Worm (Caenorhabditis elegans) whole organism, L4 larva: ENCODE data around the gene sec-16A.1.
A peak's percentile ranks its signal among the peaks of the same experiment; 100 is the strongest.

Experiments
- F10B5.3 ChIP-seq: sonication (generic microtip); optimal IDR thresholded peaks from 2 replicates; lab custom pipeline; 2016; ENCODE audit warnings: mild to moderate bottlenecking, missing genetic modification characterization, missing compliant biosample characterization
- F26F4.8 ChIP-seq: fragments of 200-800 bp; sonication (Bioruptor generic); conservative IDR thresholded peaks from 2 replicates; pipeline ENCODE4 v1.3.6; 2022; ENCODE audit warnings: missing genetic modification characterization, missing compliant biosample characterization
- F37D6.2 ChIP-seq: sonication (generic microtip); optimal IDR thresholded peaks from 2 replicates; lab custom pipeline; 2016; ENCODE audit warnings: mild to moderate bottlenecking, missing genetic modification characterization, missing compliant biosample characterization
- T26A8.4 ChIP-seq: fragments of 200-800 bp; sonication (Bioruptor generic); IDR thresholded peaks from 2 replicates; pipeline ENCODE4 v1.3.6; 2022; ENCODE audit warnings: missing genetic modification characterization, missing compliant biosample characterization
- Y105C5A.15 ChIP-seq: fragments of 200-800 bp; sonication (Bioruptor generic); IDR thresholded peaks from 2 replicates; pipeline ENCODE4 v1.3.6; 2022; ENCODE audit warnings: missing genetic modification characterization, missing compliant biosample characterization
- Y48G9A.11 ChIP-seq: fragments of 200-800 bp; sonication (Bioruptor generic); IDR thresholded peaks from 2 replicates; pipeline ENCODE4 v1.3.6; 2022; ENCODE audit warnings: missing genetic modification reagents, missing genetic modification characterization, missing compliant biosample characterization
- ZK337.2 ChIP-seq: fragments of 200-800 bp; sonication (Bioruptor generic); IDR thresholded peaks from 2 replicates; pipeline ENCODE4 v1.3.6; 2022; ENCODE audit warnings: missing genetic modification reagents, missing genetic modification characterization, missing compliant biosample characterization
- aha-1 ChIP-seq: fragments of 150-350 bp; peaks from one replicate; lab custom pipeline; 2014; ENCODE audit warnings: missing biosample characterization, missing genetic modification characterization
- ama-1 ChIP-seq: fragments of 150-350 bp; optimal IDR thresholded peaks from 2 replicates; lab custom pipeline; 2014; ENCODE audit warnings: inconsistent platforms, mixed read lengths
- attf-4 ChIP-seq: sonication (generic microtip); optimal IDR thresholded peaks from 3 replicates; lab custom pipeline; 2017; ENCODE audit warnings: missing biosample characterization, missing genetic modification characterization
- ceh-20 ChIP-seq: fragments of 200-800 bp; sonication (Bioruptor generic); IDR thresholded peaks from 2 replicates; pipeline ENCODE4 v1.3.6; 2022; ENCODE audit warnings: missing genetic modification reagents, missing genetic modification characterization, missing compliant biosample characterization
- daf-16 ChIP-seq, 3 experiments: sonication (generic microtip); optimal IDR thresholded peaks; 2 replicates each; lab custom pipeline; 2016 to 2017; ENCODE audit warnings: missing genetic modification characterization in 3 of 3, missing genetic modification reagents in 3 of 3, mild to moderate bottlenecking in 2 of 3, missing compliant biosample characterization in 2 of 3, missing biosample characterization in 1 of 3, moderate library complexity in 1 of 3
- daf-8 ChIP-seq: fragments of 200-800 bp; sonication (Bioruptor generic); IDR thresholded peaks from 2 replicates; pipeline ENCODE4 v1.3.6; 2022; ENCODE audit warnings: missing genetic modification characterization, missing compliant biosample characterization
- dmd-9 ChIP-seq: fragments of 200-800 bp; sonication (Bioruptor generic); IDR thresholded peaks from 2 replicates; pipeline ENCODE4 v1.3.6; 2022; ENCODE audit warnings: missing genetic modification reagents, missing genetic modification characterization, missing compliant biosample characterization
- duxl-1 ChIP-seq: sonication (generic microtip); optimal IDR thresholded peaks from 2 replicates; lab custom pipeline; 2016; ENCODE audit warnings: mild to moderate bottlenecking, missing genetic modification characterization, moderate library complexity, missing compliant biosample characterization; ENCODE audit not compliant: poor library complexity
- fkh-10 ChIP-seq: fragments of 150-350 bp; optimal IDR thresholded peaks from 2 replicates; lab custom pipeline; 2014; ENCODE audit warnings: missing biosample characterization, missing genetic modification reagents, missing genetic modification characterization
- hmg-1.1 ChIP-seq: fragments of 200-800 bp; sonication (Bioruptor generic); IDR thresholded peaks from 2 replicates; pipeline ENCODE4 v1.3.6; 2022; ENCODE audit warnings: missing genetic modification reagents, missing genetic modification characterization, missing compliant biosample characterization
- lin-13 ChIP-seq: fragments of 150-350 bp; optimal IDR thresholded peaks from 2 replicates; lab custom pipeline; 2014; ENCODE audit warnings: missing biosample characterization, missing genetic modification reagents, missing genetic modification characterization
- lin-38 ChIP-seq: fragments of 200-800 bp; sonication (Bioruptor generic); IDR thresholded peaks from 2 replicates; pipeline ENCODE4 v1.3.6; 2022; ENCODE audit warnings: missing genetic modification reagents, missing genetic modification characterization, missing compliant biosample characterization
- lsy-2 ChIP-seq, 2 experiments: fragments of 150-350 bp in 1 of 2; sonication (generic microtip) in 1 of 2; optimal IDR thresholded peaks; 2 replicates each; lab custom pipeline; 2014 to 2017; ENCODE audit warnings: missing biosample characterization in 2 of 2, missing genetic modification characterization in 2 of 2
- madf-9 ChIP-seq: fragments of 200-800 bp; sonication (Bioruptor generic); conservative IDR thresholded peaks from 2 replicates; pipeline ENCODE4 v1.3.6; 2022; ENCODE audit warnings: missing genetic modification reagents, missing genetic modification characterization, missing compliant biosample characterization
- mes-2 ChIP-seq: sonication (generic microtip); optimal IDR thresholded peaks from 2 replicates; lab custom pipeline; 2016; ENCODE audit warnings: missing genotype, mild to moderate bottlenecking, missing genetic modification characterization, missing compliant biosample characterization; ENCODE audit not compliant: poor library complexity, severe bottlenecking
- mxl-3 ChIP-seq: fragments of 200-800 bp; sonication (Bioruptor generic); optimal IDR thresholded peaks from 2 replicates; lab custom pipeline; 2018; ENCODE audit warnings: mild to moderate bottlenecking, missing genetic modification characterization, missing compliant biosample characterization
- nhr-237 ChIP-seq: sonication (generic microtip); optimal IDR thresholded peaks from 2 replicates; lab custom pipeline; 2017; ENCODE audit warnings: missing biosample characterization, missing genetic modification characterization
- nhr-25 ChIP-seq: sonication (generic microtip); optimal IDR thresholded peaks from 2 replicates; lab custom pipeline; 2017; ENCODE audit warnings: missing genetic modification characterization, mild to moderate bottlenecking, missing compliant biosample characterization, antibody characterized with exemption, moderate library complexity, borderline replicate concordance; ENCODE audit not compliant: insufficient read depth
- nhr-6 ChIP-seq: fragments of 150-350 bp; optimal IDR thresholded peaks from 2 replicates; lab custom pipeline; 2014; ENCODE audit warnings: missing biosample characterization, missing genetic modification characterization
- nhr-76 ChIP-seq: fragments of 150-350 bp; optimal IDR thresholded peaks from 2 replicates; lab custom pipeline; 2014; ENCODE audit warnings: missing biosample characterization, missing genetic modification characterization
- rbr-2 ChIP-seq: sonication (generic microtip); optimal IDR thresholded peaks from 2 replicates; lab custom pipeline; 2016; ENCODE audit warnings: missing genotype, missing genetic modification characterization, missing compliant biosample characterization
- snpc-1.2 ChIP-seq: fragments of 200-800 bp; sonication (Bioruptor generic); IDR thresholded peaks from 2 replicates; pipeline ENCODE4 v1.3.6; 2022; ENCODE audit warnings: missing genetic modification reagents, missing genetic modification characterization, missing compliant biosample characterization
- snpc-4 ChIP-seq: fragments of 150-350 bp; optimal IDR thresholded peaks from 2 replicates; lab custom pipeline; 2014; ENCODE audit warnings: missing biosample characterization, missing genetic modification characterization
- unc-62 ChIP-seq, 3 experiments: fragments of 150-350 bp in 1 of 3; sonication (generic microtip); optimal IDR thresholded peaks in 2 of 3; peaks in 1 of 3; 1 replicate in 1 of 3; 2 replicates in 2 of 3; lab custom pipeline; 2014 to 2017; ENCODE audit warnings: missing biosample characterization in 3 of 3, missing genetic modification characterization in 3 of 3, missing genetic modification reagents in 3 of 3, missing genotype in 1 of 3
- zag-1 ChIP-seq: fragments of 150-350 bp; optimal IDR thresholded peaks from 2 replicates; lab custom pipeline; 2014; ENCODE audit warnings: missing biosample characterization, missing genetic modification characterization
- zip-11 ChIP-seq: fragments of 200-800 bp; sonication (Bioruptor generic); IDR thresholded peaks from 2 replicates; pipeline ENCODE4 v1.3.6; 2022; ENCODE audit warnings: missing genetic modification characterization, missing compliant biosample characterization
- ztf-7 ChIP-seq: fragments of 150-350 bp; optimal IDR thresholded peaks from 2 replicates; lab custom pipeline; 2014; ENCODE audit warnings: missing biosample characterization, missing genetic modification characterization

sec-16A.1 gene

ce11 chrIII:9110914-9111313 lies 14.7 kb upstream of the sec-16A.1 start (continued):
- peak; percentile 67 for TF ChIP-seq hmg-1.1 (GFP tag; lab: Robert Waterston, UW)
- 0 out of 2 replicates have a peak, but pooled peaks have one; percentile 4 for TF ChIP-seq madf-9
- peak; percentile 52; the same call in 1 of the 2 replicates for TF ChIP-seq dmd-9 (GFP tag; lab: Robert Waterston, UW)
- 0 out of 2 replicates have a peak, but pooled peaks have one; percentile 29 for TF ChIP-seq ceh-20
- peak; percentile 57; the same call in 1 of the 2 replicates for TF ChIP-seq Y48G9A.11 (GFP tag; lab: Robert Waterston, UW)
- TF ChIP-seq F26F4.8 (GFP tag; lab: Robert Waterston, UW): peak; percentile 77

ce11 chrIII:9112479-9112878 lies 13.2 kb upstream of the sec-16A.1 start:
- TF ChIP-seq duxl-1 (tag; lab: Kevin White, UChicago) (no peak), zip-11 (GFP tag; lab: Robert Waterston, UW) (no peak), rbr-2 (no peak), lsy-2 (tag; optimal IDR thresholded peaks at IDR 0.05; lab: Kevin White, UChicago) (no peak), daf-8 (GFP tag; lab: Robert Waterston, UW) (no peak), aha-1 (tag; lab: Kevin White, UChicago) (no peak), mxl-3 (GFP tag; lab: Kevin White, UChicago) (no peak), lin-13 (GFP tag; lab: Kevin White, UChicago) (no peak), F10B5.3 (tag; lab: Kevin White, UChicago) (no peak), Y105C5A.15 (no peak), F37D6.2 (tag; lab: Kevin White, UChicago) (no peak), daf-16 (GFP tag; optimal IDR thresholded peaks at IDR 0.05; lab: Kevin White, UChicago) (no peak), daf-16 (tag; optimal IDR thresholded peaks at IDR 0.05; lab: Kevin White, UChicago) (no peak), snpc-4 (tag; lab: Kevin White, UChicago) (no peak), lin-38 (no peak), mes-2 (tag; lab: Kevin White, UChicago) (no peak), Y48G9A.11 (GFP tag; lab: Robert Waterston, UW) (no peak), ztf-7 (tag; lab: Kevin White, UChicago) (no peak), nhr-237 (tag; lab: Kevin White, UChicago) (no peak)

DNA sequence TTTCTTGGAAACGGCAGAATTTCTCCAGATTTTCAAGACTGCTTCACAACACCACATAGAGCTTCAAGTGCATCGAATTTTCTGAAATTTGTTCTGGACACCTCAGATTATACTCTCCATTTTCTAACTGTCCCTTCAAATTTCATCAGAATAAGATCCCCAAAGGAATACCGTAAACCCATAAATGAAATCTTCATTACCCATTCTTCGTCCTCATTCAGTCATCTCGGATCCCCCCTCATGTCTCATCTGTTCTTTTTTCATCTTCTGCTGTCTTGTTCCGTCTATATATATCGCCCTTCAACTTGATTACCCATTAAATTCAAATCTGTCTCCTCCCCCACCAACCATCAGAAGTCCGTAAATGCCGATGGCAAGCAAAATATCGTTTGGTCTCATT lies 11.6 kb upstream of the sec-16A.1 start:
- TF ChIP-seq fkh-10 (GFP tag; lab: Kevin White, UChicago) (no peak), aha-1 (tag; lab: Kevin White, UChicago) (peak; percentile 97)

- no peak for TF ChIP-seq ama-1 (lab: Kevin White, UChicago)
- TF ChIP-seq nhr-76: no peak
- TF ChIP-seq zag-1 (tag; lab: Kevin White, UChicago): no peak
These were observed 11.0 kb upstream of the sec-16A.1 start, which contains the start of gene ZK512.1 for ce11 chrIII:9114649-9115048. ZK512.1 (plus strand) TSS chrIII:9114949.

DNA sequence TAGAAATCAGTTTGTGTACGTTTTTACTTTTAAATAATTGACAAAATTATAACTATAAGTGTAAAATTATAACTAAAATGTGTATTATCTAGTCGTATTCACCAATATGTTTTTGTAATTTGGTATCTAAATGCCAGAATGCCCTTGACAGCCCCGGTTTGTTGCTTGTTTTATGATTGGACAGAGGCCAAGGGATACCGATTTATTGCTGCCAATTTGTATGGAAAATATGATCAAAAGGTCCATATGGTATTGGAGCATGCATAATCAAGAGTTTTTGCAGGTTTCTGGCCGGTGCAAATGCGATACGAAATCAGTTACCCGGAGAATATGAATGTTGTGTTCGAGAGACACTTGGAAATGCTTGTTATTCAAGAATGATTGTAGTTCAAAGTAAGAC lies 9.9 kb upstream of the sec-16A.1 start:
- TF ChIP-seq attf-4 (tag; lab: Kevin White, UChicago): no peak
- TF ChIP-seq T26A8.4 (GFP tag; lab: Robert Waterston, UW): no peak
- peak in 1 of 2 experiments; percentile 77 for TF ChIP-seq unc-62 (GFP tag; optimal IDR thresholded peaks at IDR 0.05 in 1 of 2; lab: Kevin White, UChicago)
- no peak for TF ChIP-seq unc-62 (tag; optimal IDR thresholded peaks at IDR 0.05; lab: Kevin White, UChicago)
- no peak for TF ChIP-seq snpc-1.2 (GFP tag; lab: Robert Waterston, UW)
- no peak for TF ChIP-seq nhr-6
- no peak for TF ChIP-seq ZK337.2 (GFP tag; lab: Robert Waterston, UW)
- no peak for TF ChIP-seq nhr-25 (tag; lab: Kevin White, UChicago)
- TF ChIP-seq aha-1 (tag; lab: Kevin White, UChicago): peak; percentile 52
- no peak for TF ChIP-seq zip-11 (GFP tag; lab: Robert Waterston, UW)
- TF ChIP-seq, all 104 proteins: peak for 2
